Worm (Caenorhabditis elegans): Measurements from ENCODE around the gene Y66D12A.30.

- TF ChIP-seq elt-3 (tag; optimal IDR thresholded peaks at IDR 0.05): no peak
- TF ChIP-seq ama-1 (optimal IDR thresholded peaks at IDR 0.05): no peak
Observed at ce11 chrIII:11609568-11609967, at the start of gene Y66D12A.30.
